Fruit fly (Drosophila melanogaster) Kc167 (cell line): ENCODE measurements around the gene CG5262.

Experiments
- Myc ChIP-seq: fragments of >200 bp; optimal IDR thresholded peaks from 2 replicates; lab custom pipeline; 2017; ENCODE audit warnings: missing external identifiers
- Sin3A ChIP-seq: fragments of >200 bp; optimal IDR thresholded peaks from 2 replicates; lab custom pipeline; 2018; ENCODE audit warnings: missing external identifiers
- h ChIP-seq: fragments of >200 bp; optimal IDR thresholded peaks from 3 replicates; lab custom pipeline; 2018; ENCODE audit warnings: missing external identifiers
- insv ChIP-seq: fragments of >200 bp; optimal IDR thresholded peaks from 3 replicates; lab custom pipeline; 2018; ENCODE audit warnings: missing external identifiers
- psq ChIP-seq: fragments of >200 bp; optimal IDR thresholded peaks from 2 replicates; lab custom pipeline; 2017; ENCODE audit warnings: missing external identifiers
- ttk ChIP-seq: sonication (Bioruptor generic); optimal IDR thresholded peaks from 2 replicates; lab custom pipeline; 2017; ENCODE audit warnings: missing external identifiers

DNA sequence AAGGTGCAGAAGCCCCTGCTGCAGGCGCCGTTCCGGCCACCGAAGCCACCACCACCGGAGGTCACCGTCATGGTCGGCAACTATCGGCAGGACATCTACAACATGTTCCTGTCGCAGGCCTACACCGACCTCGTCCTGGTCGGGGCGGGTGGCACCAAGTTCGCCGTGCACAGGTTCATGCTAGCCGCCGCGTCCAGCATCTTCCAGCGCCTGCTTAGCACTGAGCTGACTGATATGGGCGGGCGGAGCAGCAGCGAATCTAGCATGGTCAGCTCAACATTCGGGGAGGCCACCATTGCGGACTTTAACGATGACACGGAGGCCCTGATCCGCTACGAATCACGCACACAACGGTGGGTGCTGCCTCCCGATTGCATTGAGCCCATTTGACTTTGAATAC is 50.8 kb downstream of the CG5262 start:
- TF ChIP-seq ttk (lab: Kevin White, UChicago) (no peak), insv (lab: Kevin White, UChicago) (no peak), psq (lab: Kevin White, UChicago) (no peak), Myc (no peak), h (lab: Kevin White, UChicago) (no peak), Sin3A (lab: Kevin White, UChicago) (no peak)
